Fruit fly (Drosophila melanogaster) whole organism, embryonic: Measurements from ENCODE around the gene Mer.

Experiments
- B-H2 ChIP-seq: fragments of 200-800 bp; sonication (Bioruptor generic); optimal IDR thresholded peaks from 2 replicates; lab custom pipeline; 2018; ENCODE audit warnings: missing biosample characterization, mild to moderate bottlenecking, missing genetic modification characterization
- Blimp-1 ChIP-seq: fragments of 200-800 bp; sonication (Bioruptor generic); optimal IDR thresholded peaks from 3 replicates; lab custom pipeline; 2018; ENCODE audit warnings: missing biosample characterization, missing genetic modification characterization, mild to moderate bottlenecking, moderate library complexity, missing genetic modification reagents
- CG10209 ChIP-seq: fragments of 200-800 bp; sonication (Bioruptor generic); optimal IDR thresholded peaks from 3 replicates; lab custom pipeline; 2017; ENCODE audit warnings: missing biosample characterization, mild to moderate bottlenecking, missing genetic modification characterization, missing genetic modification reagents
- CG10274 ChIP-seq: fragments of 200-800 bp; sonication (Bioruptor generic); optimal IDR thresholded peaks from 3 replicates; lab custom pipeline; 2017; ENCODE audit warnings: missing biosample characterization, mild to moderate bottlenecking, missing genetic modification characterization
- CG11093 ChIP-seq: fragments of 200-800 bp; sonication (Bioruptor generic); IDR thresholded peaks from 3 replicates; pipeline ENCODE4 v1.3.6; 2022; ENCODE audit warnings: missing biosample characterization, missing genetic modification characterization
- CG11504 ChIP-seq: fragments of 200-800 bp; sonication (Bioruptor generic); optimal IDR thresholded peaks from 3 replicates; lab custom pipeline; 2019; ENCODE audit warnings: missing biosample characterization, mild to moderate bottlenecking, missing genetic modification characterization, moderate library complexity
- CG12104 ChIP-seq: fragments of 200-800 bp; sonication (Bioruptor generic); optimal IDR thresholded peaks from 3 replicates; lab custom pipeline; 2016; ENCODE audit warnings: missing biosample characterization, missing genetic modification characterization
- CG12236 ChIP-seq: fragments of 200-800 bp; sonication (Bioruptor generic); optimal IDR thresholded peaks from 2 replicates; lab custom pipeline; 2016; ENCODE audit warnings: missing biosample characterization, missing genetic modification characterization
- CG15601 ChIP-seq: fragments of 200-800 bp; sonication (Bioruptor generic); optimal IDR thresholded peaks from 3 replicates; lab custom pipeline; 2019; ENCODE audit warnings: missing biosample characterization, mild to moderate bottlenecking, missing genetic modification characterization, moderate library complexity
- CG1603 ChIP-seq: fragments of 200-800 bp; sonication (Bioruptor generic); optimal IDR thresholded peaks from 2 replicates; lab custom pipeline; 2019; ENCODE audit warnings: missing biosample characterization, mild to moderate bottlenecking, missing genetic modification characterization, moderate library complexity
- CG17186 ChIP-seq: fragments of 200-800 bp; sonication (Bioruptor generic); optimal IDR thresholded peaks from 3 replicates; lab custom pipeline; 2017; ENCODE audit warnings: missing biosample characterization, missing genetic modification reagents, missing genetic modification characterization
- CG1832 ChIP-seq: fragments of 200-800 bp; sonication (Bioruptor generic); optimal IDR thresholded peaks from 2 replicates; lab custom pipeline; 2017; ENCODE audit warnings: missing biosample characterization, mild to moderate bottlenecking, missing genetic modification characterization, inconsistent platforms
- CG30403 ChIP-seq: fragments of 200-800 bp; sonication (Bioruptor generic); optimal IDR thresholded peaks from 3 replicates; lab custom pipeline; 2016; ENCODE audit warnings: missing biosample characterization, missing genetic modification characterization
- CG31365 ChIP-seq: fragments of 200-800 bp; sonication (Bioruptor generic); optimal IDR thresholded peaks from 2 replicates; lab custom pipeline; 2018; ENCODE audit warnings: missing biosample characterization, mild to moderate bottlenecking, missing genetic modification characterization
- CG34224 ChIP-seq: fragments of 200-800 bp; sonication (Bioruptor generic); IDR thresholded peaks from 3 replicates; pipeline ENCODE4 v1.3.6; 2022; ENCODE audit warnings: missing biosample characterization, missing genetic modification characterization; ENCODE audit not compliant: partially characterized antibody
- CG3726 ChIP-seq: fragments of 200-800 bp; sonication (Bioruptor generic); IDR thresholded peaks from 3 replicates; pipeline ENCODE4, ENCODE4 v1.3.6; 2022; ENCODE audit warnings: missing biosample characterization, missing genetic modification characterization
- CG4282 ChIP-seq: fragments of 200-800 bp; sonication (Bioruptor generic); optimal IDR thresholded peaks from 2 replicates; lab custom pipeline; 2016; ENCODE audit warnings: missing biosample characterization, missing genetic modification characterization
- CG4854 ChIP-seq: fragments of 200-800 bp; sonication (Bioruptor generic); optimal IDR thresholded peaks from 2 replicates; lab custom pipeline; 2016; ENCODE audit warnings: missing biosample characterization, missing genetic modification characterization, inconsistent platforms
- CG6791 ChIP-seq: fragments of 200-800 bp; sonication (Bioruptor generic); IDR thresholded peaks from 3 replicates; pipeline ENCODE4 v1.3.6; 2022; ENCODE audit warnings: missing biosample characterization, missing genetic modification characterization; ENCODE audit not compliant: partially characterized antibody
- CG8359 ChIP-seq: fragments of 200-800 bp; sonication (Bioruptor generic); optimal IDR thresholded peaks from 2 replicates; lab custom pipeline; 2017; ENCODE audit warnings: missing biosample characterization, mild to moderate bottlenecking, missing genetic modification characterization, borderline replicate concordance
- CG9817 ChIP-seq: fragments of 200-800 bp; sonication (Bioruptor generic); optimal IDR thresholded peaks from 2 replicates; lab custom pipeline; 2018; ENCODE audit warnings: missing biosample characterization, mild to moderate bottlenecking, missing genetic modification characterization, moderate library complexity
- Elba2 ChIP-seq: fragments of 200-800 bp; sonication (Bioruptor generic); optimal IDR thresholded peaks from 3 replicates; lab custom pipeline; 2016; ENCODE audit warnings: missing biosample characterization, missing genetic modification characterization
- Fer3 ChIP-seq: fragments of 200-800 bp; sonication (Bioruptor generic); optimal IDR thresholded peaks from 2 replicates; lab custom pipeline; 2018; ENCODE audit warnings: missing biosample characterization, mild to moderate bottlenecking, missing genetic modification characterization, moderate library complexity
- H15 ChIP-seq: fragments of 200-800 bp; sonication (Bioruptor generic); IDR thresholded peaks from 3 replicates; pipeline ENCODE4 v1.3.6; 2022; ENCODE audit warnings: missing biosample characterization, missing genetic modification characterization
- Hsf ChIP-seq: fragments of 200-800 bp; sonication (Bioruptor generic); optimal IDR thresholded peaks from 3 replicates; lab custom pipeline; 2016; ENCODE audit warnings: missing biosample characterization, missing genetic modification characterization
- MTF-1 ChIP-seq: fragments of 200-800 bp; sonication (Bioruptor generic); optimal IDR thresholded peaks from 2 replicates; lab custom pipeline; 2018; ENCODE audit warnings: missing biosample characterization, mild to moderate bottlenecking, missing genetic modification characterization, borderline replicate concordance
- Scr ChIP-seq: fragments of 200-800 bp; sonication (Bioruptor generic); IDR thresholded peaks from 2 replicates; pipeline ENCODE4 v1.3.6; 2022; ENCODE audit warnings: missing biosample characterization, missing genetic modification characterization; ENCODE audit not compliant: partially characterized antibody
- Sin3A ChIP-seq: fragments of >200 bp; optimal IDR thresholded peaks from 2 replicates; lab custom pipeline; 2018
- Six4 ChIP-seq: fragments of 200-800 bp; sonication (Bioruptor generic); optimal IDR thresholded peaks from 2 replicates; lab custom pipeline; 2016; ENCODE audit warnings: missing biosample characterization, missing genetic modification characterization
- Stat92E ChIP-seq, 3 experiments: fragments of >200 bp in 2 of 3; fragments of 200-800 bp in 1 of 3; sonication (Bioruptor generic) in 1 of 3; optimal IDR thresholded peaks; 2 replicates each; lab custom pipeline; 2017 to 2019; ENCODE audit warnings: missing biosample characterization in 3 of 3, missing genetic modification characterization in 3 of 3, mild to moderate bottlenecking in 1 of 3, moderate library complexity in 1 of 3
- bbx ChIP-seq: fragments of 200-800 bp; sonication (Bioruptor generic); IDR thresholded peaks from 2 replicates; pipeline ENCODE4 v1.3.6; 2022; ENCODE audit warnings: missing biosample characterization, missing genetic modification characterization; ENCODE audit not compliant: partially characterized antibody
- br ChIP-seq: fragments of >200 bp; optimal IDR thresholded peaks from 2 replicates; lab custom pipeline; 2017
- cas ChIP-seq: fragments of 200-800 bp; sonication (Bioruptor generic); IDR thresholded peaks from 2 replicates; pipeline ENCODE4 v1.3.6; 2022; ENCODE audit warnings: missing biosample characterization, missing genetic modification characterization
- cato ChIP-seq: fragments of 200-800 bp; sonication (Bioruptor generic); optimal IDR thresholded peaks from 2 replicates; lab custom pipeline; 2016; ENCODE audit warnings: missing biosample characterization, missing genetic modification characterization, borderline replicate concordance
- chn ChIP-seq: fragments of 200-800 bp; sonication (Bioruptor generic); optimal IDR thresholded peaks from 2 replicates; lab custom pipeline; 2016; ENCODE audit warnings: missing biosample characterization, missing genetic modification characterization
- fd3F ChIP-seq: fragments of 200-800 bp; sonication (Bioruptor generic); optimal IDR thresholded peaks from 2 replicates; lab custom pipeline; 2018; ENCODE audit warnings: missing biosample characterization, mild to moderate bottlenecking, missing genetic modification characterization, moderate library complexity
- gce ChIP-seq: fragments of 200-800 bp; sonication (Bioruptor generic); IDR thresholded peaks from 3 replicates; pipeline ENCODE4 v1.3.6; 2022; ENCODE audit warnings: missing biosample characterization, missing genetic modification characterization
- grn ChIP-seq: fragments of 200-800 bp; sonication (Bioruptor generic); optimal IDR thresholded peaks from 3 replicates; lab custom pipeline; 2017; ENCODE audit warnings: missing biosample characterization, missing genetic modification characterization
- hth ChIP-seq: fragments of >200 bp; optimal IDR thresholded peaks from 2 replicates; lab custom pipeline; 2017; ENCODE audit warnings: inconsistent platforms
- ind ChIP-seq: fragments of 200-800 bp; sonication (Bioruptor generic); optimal IDR thresholded peaks from 3 replicates; lab custom pipeline; 2016; ENCODE audit warnings: missing biosample characterization, missing genetic modification characterization
- nerfin-2 ChIP-seq: fragments of 200-800 bp; sonication (Bioruptor generic); IDR thresholded peaks from 2 replicates; pipeline ENCODE4 v1.3.6; 2022; ENCODE audit warnings: missing biosample characterization, missing genetic modification characterization; ENCODE audit not compliant: partially characterized antibody
- otp ChIP-seq: fragments of 200-800 bp; sonication (Bioruptor generic); IDR thresholded peaks from 3 replicates; pipeline ENCODE4, ENCODE4 v1.3.6; 2022; ENCODE audit warnings: missing biosample characterization, missing genetic modification characterization
- prd ChIP-seq, 3 experiments: fragments of >200 bp in 2 of 3; fragments of 200-800 bp in 1 of 3; sonication (Bioruptor generic) in 1 of 3; optimal IDR thresholded peaks in 2 of 3; IDR thresholded peaks in 1 of 3; 2 replicates in 2 of 3; 3 replicates in 1 of 3; pipeline versions ENCODE4 v1.3.6 to Lab custom; 2017 to 2022; ENCODE audit warnings: missing biosample characterization in 1 of 3, missing genetic modification characterization in 1 of 3
- pros ChIP-seq: fragments of 200-800 bp; sonication (Bioruptor generic); optimal IDR thresholded peaks from 3 replicates; lab custom pipeline; 2019; ENCODE audit warnings: missing biosample characterization, mild to moderate bottlenecking, missing genetic modification characterization, moderate library complexity
- sc ChIP-seq, 3 experiments: fragments of >200 bp in 2 of 3; fragments of 200-800 bp in 1 of 3; sonication (Bioruptor generic) in 1 of 3; optimal IDR thresholded peaks; 2 replicates in 2 of 3; 3 replicates in 1 of 3; lab custom pipeline; 2017; ENCODE audit warnings: mild to moderate bottlenecking in 1 of 3, missing biosample characterization in 1 of 3, missing genetic modification characterization in 1 of 3, missing genetic modification reagents in 1 of 3
- unc-4 ChIP-seq: fragments of 200-800 bp; sonication (Bioruptor generic); IDR thresholded peaks from 2 replicates; pipeline ENCODE4 v1.3.6; 2022; ENCODE audit warnings: missing biosample characterization, missing genetic modification characterization; ENCODE audit not compliant: partially characterized antibody
- vfl ChIP-seq: fragments of 200-800 bp; sonication (Bioruptor generic); optimal IDR thresholded peaks from 2 replicates; lab custom pipeline; 2016; ENCODE audit warnings: missing biosample characterization, missing genetic modification characterization
- vnd ChIP-seq: fragments of 200-800 bp; sonication (Bioruptor generic); IDR thresholded peaks from 3 replicates; pipeline ENCODE4 v1.3.6; 2022; ENCODE audit warnings: missing biosample characterization, missing genetic modification characterization; ENCODE audit not compliant: partially characterized antibody
- zfh2 ChIP-seq: fragments of 200-800 bp; sonication (Bioruptor generic); optimal IDR thresholded peaks from 2 replicates; lab custom pipeline; 2016; ENCODE audit warnings: missing biosample characterization, missing genetic modification characterization

The Mer gene

dm6 chrX:19668405-19668804, 24.9 kb downstream of the Mer start (continued):
- peak; percentile 89 for TF ChIP-seq CG12104 (GFP tag; lab: Kevin White, UChicago)
- TF ChIP-seq grn: peak; percentile 87
- no peak for TF ChIP-seq br (lab: Kevin White, UChicago)
- peak; percentile 92 for TF ChIP-seq CG11093 (GFP tag; lab: Robert Waterston, UW)
- TF ChIP-seq hth (lab: Kevin White, UChicago): no peak
- peak; percentile 86 for TF ChIP-seq CG10274 (GFP tag; lab: Kevin White, UChicago)
- peak; percentile 80 for TF ChIP-seq CG4282 (GFP tag; lab: Kevin White, UChicago)
- peak; percentile 97 for TF ChIP-seq CG30403
- TF ChIP-seq Scr: no peak
- peak; percentile 98 for TF ChIP-seq zfh2
- peak; percentile 93 for TF ChIP-seq CG10209
- peak; percentile 95 for TF ChIP-seq CG11504 (tag; lab: Kevin White, UChicago)
- TF ChIP-seq CG1603 (tag; lab: Kevin White, UChicago): peak; percentile 97
- TF ChIP-seq CG3726 (GFP tag; lab: Robert Waterston, UW): peak; percentile 90
- TF ChIP-seq MTF-1 (GFP tag; lab: Kevin White, UChicago): peak; percentile 91
- peak; percentile 81 for TF ChIP-seq CG8359 (GFP tag; lab: Kevin White, UChicago)
- TF ChIP-seq CG15601 (tag; lab: Kevin White, UChicago): peak; percentile 95
- peak; percentile 78 for TF ChIP-seq CG31365 (tag; lab: Kevin White, UChicago)
- TF ChIP-seq sc (optimal IDR thresholded peaks at IDR 0.05; lab: Kevin White, UChicago): no peak
- TF ChIP-seq sc (GFP tag; optimal IDR thresholded peaks at IDR 0.05; lab: Kevin White, UChicago): peak; percentile 86
- TF ChIP-seq ind (GFP tag; lab: Kevin White, UChicago): peak; percentile 96
- TF ChIP-seq prd (optimal IDR thresholded peaks at IDR 0.05; lab: Kevin White, UChicago): no peak
- TF ChIP-seq prd (GFP tag; IDR thresholded peaks at IDR 0.05; lab: Robert Waterston, UW): peak; percentile 95
- TF ChIP-seq unc-4: no peak
- peak; percentile 94 for TF ChIP-seq fd3F (GFP tag; lab: Kevin White, UChicago)
- peak; percentile 90 for TF ChIP-seq B-H2 (GFP tag; lab: Kevin White, UChicago)
- TF ChIP-seq CG1832 (GFP tag; lab: Kevin White, UChicago): peak; percentile 13
- peak; percentile 86 for TF ChIP-seq CG4854 (GFP tag; lab: Kevin White, UChicago)
- no peak for TF ChIP-seq CG34224 (GFP tag; lab: Robert Waterston, UW)
- no peak for TF ChIP-seq CG6791 (GFP tag; lab: Robert Waterston, UW)
- no peak for TF ChIP-seq bbx (GFP tag; lab: Robert Waterston, UW)
- peak; percentile 89 for TF ChIP-seq gce
- TF ChIP-seq CG9817 (tag; lab: Kevin White, UChicago): peak; percentile 97
- peak; percentile 95 for TF ChIP-seq vfl (GFP tag; lab: Kevin White, UChicago)
- peak; percentile 93 for TF ChIP-seq Fer3 (tag; lab: Kevin White, UChicago)
- peak; percentile 64 for TF ChIP-seq CG17186 (GFP tag; lab: Kevin White, UChicago)
- TF ChIP-seq vnd (GFP tag; lab: Robert Waterston, UW): no peak
- peak; percentile 99 for TF ChIP-seq pros
- peak; percentile 82 for TF ChIP-seq cato (GFP tag; lab: Kevin White, UChicago)
- peak in 1 of 3 experiments; percentile 90 for TF ChIP-seq Stat92E (GFP tag; optimal IDR thresholded peaks at IDR 0.05; lab: Kevin White, UChicago)
- TF ChIP-seq H15: peak; percentile 90
- peak; percentile 57 for TF ChIP-seq cas (GFP tag; lab: Robert Waterston, UW)
- no peak for TF ChIP-seq nerfin-2
- peak; percentile 94 for TF ChIP-seq Six4
- TF ChIP-seq CG12236 (GFP tag; lab: Kevin White, UChicago): peak; percentile 96
- peak; percentile 85 for TF ChIP-seq Blimp-1
- TF ChIP-seq Hsf (GFP tag; lab: Kevin White, UChicago): peak; percentile 97
- no peak for TF ChIP-seq Sin3A
- peak; percentile 96 for TF ChIP-seq otp (GFP tag; lab: Robert Waterston, UW)
- TF ChIP-seq Elba2: peak; percentile 69
- peak; percentile 98 for TF ChIP-seq chn (GFP tag; lab: Kevin White, UChicago)
